Worm (Caenorhabditis elegans): ENCODE results near the gene clc-7.

The clc-7 gene

ce11 chrX:5071025-5071424 is 3.1 kb downstream of the clc-7 start:
- no peak for TF ChIP-seq tab-1 (GFP tag; IDR thresholded peaks at IDR 0.05)
- no peak for TF ChIP-seq med-1 (GFP tag; optimal IDR thresholded peaks at IDR 0.05; ENCODE audit: insufficient read depth)
- no peak for TF ChIP-seq T22C8.4 (GFP tag; IDR thresholded peaks at IDR 0.05)
- TF ChIP-seq flt-1 (GFP tag; IDR thresholded peaks at IDR 0.05): no peak
- peak; percentile 14 for TF ChIP-seq cog-1 (tag; optimal IDR thresholded peaks at IDR 0.05)
- TF ChIP-seq ztf-23 (GFP tag; IDR thresholded peaks at IDR 0.05): no peak
- no peak for TF ChIP-seq klf-2 (GFP tag; conservative IDR thresholded peaks at IDR 0.05)

ce11 chrX:5073895-5074294 is 6.0 kb downstream of the clc-7 start:
- no peak for TF ChIP-seq ztf-29 (GFP tag; IDR thresholded peaks at IDR 0.05)
- TF ChIP-seq flt-1 (GFP tag; IDR thresholded peaks at IDR 0.05): no peak
- TF ChIP-seq ref-1 (GFP tag; conservative IDR thresholded peaks at IDR 0.05): no peak
- TF ChIP-seq med-1 (GFP tag; optimal IDR thresholded peaks at IDR 0.05; ENCODE audit: insufficient read depth): no peak
- TF ChIP-seq tab-1 (GFP tag; IDR thresholded peaks at IDR 0.05): no peak
- TF ChIP-seq ztf-23 (GFP tag; IDR thresholded peaks at IDR 0.05): no peak
- no peak for TF ChIP-seq cog-1 (tag; optimal IDR thresholded peaks at IDR 0.05)
- no peak for TF ChIP-seq klf-2 (GFP tag; conservative IDR thresholded peaks at IDR 0.05)
- TF ChIP-seq T22C8.4 (GFP tag; IDR thresholded peaks at IDR 0.05): no peak

ce11 chrX:5075538-5075937 is 7.6 kb downstream of the clc-7 start:
- TF ChIP-seq flt-1 (GFP tag; IDR thresholded peaks at IDR 0.05) (no peak), cog-1 (tag; optimal IDR thresholded peaks at IDR 0.05) (no peak), tab-1 (GFP tag; IDR thresholded peaks at IDR 0.05) (no peak), T22C8.4 (GFP tag; IDR thresholded peaks at IDR 0.05) (no peak), med-1 (GFP tag; optimal IDR thresholded peaks at IDR 0.05; ENCODE audit: insufficient read depth) (no peak), klf-2 (GFP tag; conservative IDR thresholded peaks at IDR 0.05) (no peak), ztf-29 (GFP tag; IDR thresholded peaks at IDR 0.05) (no peak), ref-1 (GFP tag; conservative IDR thresholded peaks at IDR 0.05) (no peak), ztf-23 (GFP tag; IDR thresholded peaks at IDR 0.05) (no peak)

ce11 chrX:5077696-5078343 is 9.9 kb downstream of the clc-7 start, which contains the start of gene cal-5:
TSS of gene cal-5 (minus strand) at chrX:5077961.
- TF ChIP-seq klf-2 (GFP tag; conservative IDR thresholded peaks at IDR 0.05) (no peak), ztf-23 (GFP tag; IDR thresholded peaks at IDR 0.05) (no peak), cog-1 (tag; optimal IDR thresholded peaks at IDR 0.05) (no peak), med-1 (GFP tag; optimal IDR thresholded peaks at IDR 0.05; ENCODE audit: insufficient read depth) (no peak), ref-1 (GFP tag; conservative IDR thresholded peaks at IDR 0.05) (0 out of 2 replicates have a peak, but pooled peaks have one; percentile 17), ztf-29 (GFP tag; IDR thresholded peaks at IDR 0.05) (no peak), T22C8.4 (GFP tag; IDR thresholded peaks at IDR 0.05) (no peak), tab-1 (GFP tag; IDR thresholded peaks at IDR 0.05) (0 out of 2 replicates have a peak, but pooled peaks have one; percentile 30), flt-1 (GFP tag; IDR thresholded peaks at IDR 0.05) (no peak)

ce11 chrX:5079297-5079696 is 11.4 kb downstream of the clc-7 start:
- TF ChIP-seq tab-1 (GFP tag; IDR thresholded peaks at IDR 0.05): no peak
- no peak for TF ChIP-seq ztf-23 (GFP tag; IDR thresholded peaks at IDR 0.05)
- TF ChIP-seq ref-1 (GFP tag; conservative IDR thresholded peaks at IDR 0.05): no peak
- no peak for TF ChIP-seq ztf-29 (GFP tag; IDR thresholded peaks at IDR 0.05)
- TF ChIP-seq med-1 (GFP tag; optimal IDR thresholded peaks at IDR 0.05; ENCODE audit: insufficient read depth): no peak
- TF ChIP-seq flt-1 (GFP tag; IDR thresholded peaks at IDR 0.05): no peak
- TF ChIP-seq cog-1 (tag; optimal IDR thresholded peaks at IDR 0.05): no peak
- TF ChIP-seq T22C8.4 (GFP tag; IDR thresholded peaks at IDR 0.05): no peak
- TF ChIP-seq klf-2 (GFP tag; conservative IDR thresholded peaks at IDR 0.05): no peak

ce11 chrX:5084080-5084479 is 16.2 kb downstream of the clc-7 start:
- TF ChIP-seq cog-1 (tag; optimal IDR thresholded peaks at IDR 0.05): no peak
- TF ChIP-seq ref-1 (GFP tag; conservative IDR thresholded peaks at IDR 0.05): no peak
- TF ChIP-seq flt-1 (GFP tag; IDR thresholded peaks at IDR 0.05): no peak
- no peak for TF ChIP-seq tab-1 (GFP tag; IDR thresholded peaks at IDR 0.05)
- TF ChIP-seq ztf-23 (GFP tag; IDR thresholded peaks at IDR 0.05): no peak
- TF ChIP-seq med-1 (GFP tag; optimal IDR thresholded peaks at IDR 0.05; ENCODE audit: insufficient read depth): no peak
- TF ChIP-seq T22C8.4 (GFP tag; IDR thresholded peaks at IDR 0.05): no peak
- no peak for TF ChIP-seq klf-2 (GFP tag; conservative IDR thresholded peaks at IDR 0.05)
- TF ChIP-seq ztf-29 (GFP tag; IDR thresholded peaks at IDR 0.05): no peak

- TF ChIP-seq med-1 (GFP tag; optimal IDR thresholded peaks at IDR 0.05; ENCODE audit: insufficient read depth) (no peak), ref-1 (GFP tag; conservative IDR thresholded peaks at IDR 0.05) (no peak), klf-2 (GFP tag; conservative IDR thresholded peaks at IDR 0.05) (no peak), cog-1 (tag; optimal IDR thresholded peaks at IDR 0.05) (no peak), ztf-29 (GFP tag; IDR thresholded peaks at IDR 0.05) (no peak), ztf-23 (GFP tag; IDR thresholded peaks at IDR 0.05) (no peak)
These were observed 16.6 kb downstream of the clc-7 start, which contains the start of gene ets-5 for ce11 chrX:5084495-5084894. TSS of gene ets-5 (minus strand) at chrX:5084526.

- peak; percentile 97 for TF ChIP-seq ztf-23 (GFP tag; IDR thresholded peaks at IDR 0.05)
- TF ChIP-seq tab-1 (GFP tag; IDR thresholded peaks at IDR 0.05): peak; percentile 97
- TF ChIP-seq med-1 (GFP tag; optimal IDR thresholded peaks at IDR 0.05; ENCODE audit: insufficient read depth): peak; percentile 82
- TF ChIP-seq flt-1 (GFP tag; IDR thresholded peaks at IDR 0.05): peak; percentile 97
- TF ChIP-seq klf-2 (GFP tag; conservative IDR thresholded peaks at IDR 0.05): peak; percentile 96
- TF ChIP-seq T22C8.4 (GFP tag; IDR thresholded peaks at IDR 0.05): peak; percentile 96
- TF ChIP-seq ztf-29 (GFP tag; IDR thresholded peaks at IDR 0.05): peak; percentile 99
- TF ChIP-seq cog-1 (tag; optimal IDR thresholded peaks at IDR 0.05): peak; percentile 99
- peak; percentile 90 for TF ChIP-seq ref-1 (GFP tag; conservative IDR thresholded peaks at IDR 0.05)
These were observed 17.6 kb downstream of the clc-7 start for ce11 chrX:5085465-5085864.

ce11 chrX:5086212-5086611 is 18.3 kb downstream of the clc-7 start:
- TF ChIP-seq T22C8.4 (GFP tag; IDR thresholded peaks at IDR 0.05) (no peak), cog-1 (tag; optimal IDR thresholded peaks at IDR 0.05) (no peak), flt-1 (GFP tag; IDR thresholded peaks at IDR 0.05) (no peak), ztf-29 (GFP tag; IDR thresholded peaks at IDR 0.05) (no peak), ref-1 (GFP tag; conservative IDR thresholded peaks at IDR 0.05) (no peak), ztf-23 (GFP tag; IDR thresholded peaks at IDR 0.05) (no peak), med-1 (GFP tag; optimal IDR thresholded peaks at IDR 0.05; ENCODE audit: insufficient read depth) (no peak), tab-1 (GFP tag; IDR thresholded peaks at IDR 0.05) (no peak), klf-2 (GFP tag; conservative IDR thresholded peaks at IDR 0.05) (no peak)

Data from whole organism, midembryonic.